Fruit fly (Drosophila melanogaster): ENCODE data around the gene cib.

The cib gene

dm6 chrX:4105830-4106233 lies at the start of gene cib (continued):
- no peak for TF ChIP-seq Doc2 (GFP tag; IDR thresholded peaks at IDR 0.05)
- TF ChIP-seq CG15514 (GFP tag; optimal IDR thresholded peaks at IDR 0.05), result peak; percentile 89
- peak; percentile 68 for TF ChIP-seq hkb (optimal IDR thresholded peaks at IDR 0.05)
- no peak; the same call in 1 of the 2 replicates for TF ChIP-seq hkb (GFP tag; IDR thresholded peaks at IDR 0.05)
- TF ChIP-seq br (optimal IDR thresholded peaks at IDR 0.05), result no peak
- TF ChIP-seq grn (GFP tag; optimal IDR thresholded peaks at IDR 0.05), result no peak
- no peak for TF ChIP-seq Hr78 (GFP tag; optimal IDR thresholded peaks at IDR 0.05)
- TF ChIP-seq pita (GFP tag; optimal IDR thresholded peaks at IDR 0.05), result peak; percentile 100
- TF ChIP-seq Atf3 (GFP tag; optimal IDR thresholded peaks at IDR 0.05), result no peak
- no peak for TF ChIP-seq nerfin-1 (tag; optimal IDR thresholded peaks at IDR 0.05)
- TF ChIP-seq Pdp1 (GFP tag; optimal IDR thresholded peaks at IDR 0.05), result peak; percentile 21 to 54
- peak; percentile 13 for TF ChIP-seq CG12155 (GFP tag; optimal IDR thresholded peaks at IDR 0.05)
- TF ChIP-seq Sry-δ (GFP tag; optimal IDR thresholded peaks at IDR 0.05), result peak; percentile 84
- peak; percentile 45 for TF ChIP-seq ATbp (GFP tag; optimal IDR thresholded peaks at IDR 0.05)
- peak; percentile 68 for TF ChIP-seq gsb-n (tag; optimal IDR thresholded peaks at IDR 0.05)
- no peak for TF ChIP-seq odd (GFP tag; optimal IDR thresholded peaks at IDR 0.05)
- TF ChIP-seq chinmo (GFP tag; IDR thresholded peaks at IDR 0.05; ENCODE audit: partially characterized antibody), result no peak; the same call in 2 of the 4 replicates
- peak; percentile 86 for TF ChIP-seq CG6791 (GFP tag; IDR thresholded peaks at IDR 0.05; ENCODE audit: partially characterized antibody)
- TF ChIP-seq CG3838 (GFP tag; optimal IDR thresholded peaks at IDR 0.05), result no peak
- TF ChIP-seq HHEX (GFP tag; optimal IDR thresholded peaks at IDR 0.05), result peak; percentile 30
- peak; percentile 9 for TF ChIP-seq CG18619 (GFP tag; optimal IDR thresholded peaks at IDR 0.05)
- peak; percentile 94 for TF ChIP-seq CG33213 (GFP tag; optimal IDR thresholded peaks at IDR 0.05)
- peak; percentile 81 for TF ChIP-seq CTCF (GFP tag; optimal IDR thresholded peaks at IDR 0.05)
- TF ChIP-seq CG4854 (GFP tag; optimal IDR thresholded peaks at IDR 0.05), result peak; percentile 14
- peak; percentile 50 for TF ChIP-seq Side (GFP tag; optimal IDR thresholded peaks at IDR 0.05)
- no peak for TF ChIP-seq Oli (tag; optimal IDR thresholded peaks at IDR 0.05)
- TF ChIP-seq CG15011 (GFP tag; optimal IDR thresholded peaks at IDR 0.05), result no peak
- TF ChIP-seq wdn (GFP tag; IDR thresholded peaks at IDR 0.05), result no peak
- no peak for TF ChIP-seq Optix (GFP tag; IDR thresholded peaks at IDR 0.05)
- TF ChIP-seq croc (GFP tag; conservative IDR thresholded peaks at IDR 0.05), result no peak
- TF ChIP-seq CG10274 (GFP tag; optimal IDR thresholded peaks at IDR 0.05), result no peak
- TF ChIP-seq Aef1 (GFP tag; IDR thresholded peaks at IDR 0.05), result no peak
- TF ChIP-seq CG6175 (GFP tag; IDR thresholded peaks at IDR 0.05), result no peak
- no peak for TF ChIP-seq CG7271 (tag; optimal IDR thresholded peaks at IDR 0.05)
- peak; percentile 75; the same call in 2 of the 3 replicates for TF ChIP-seq ci (GFP tag; IDR thresholded peaks at IDR 0.05)
- TF ChIP-seq HLH4C (GFP tag; IDR thresholded peaks at IDR 0.05; ENCODE audit: partially characterized antibody), result peak; percentile 68
- no peak for TF ChIP-seq Hand (GFP tag; optimal IDR thresholded peaks at IDR 0.05)
- TF ChIP-seq CG12104 (GFP tag; optimal IDR thresholded peaks at IDR 0.05), result no peak
- peak; percentile 21 for TF ChIP-seq CG6854 (GFP tag; optimal IDR thresholded peaks at IDR 0.05)
- no peak for TF ChIP-seq CG7372 (GFP tag; IDR thresholded peaks at IDR 0.05)
- TF ChIP-seq E2f1 (GFP tag; IDR thresholded peaks at IDR 0.05), result no peak
- TF ChIP-seq Dll (GFP tag; IDR thresholded peaks at IDR 0.05; ENCODE audit: partially characterized antibody), result peak; percentile 78
- no peak for TF ChIP-seq Neu2 (GFP tag; optimal IDR thresholded peaks at IDR 0.05; ENCODE audit: borderline replicate concordance)
- no peak for TF ChIP-seq CG10147 (GFP tag; optimal IDR thresholded peaks at IDR 0.05)
- no peak for TF ChIP-seq CG17612 (GFP tag; IDR thresholded peaks at IDR 0.05)
- no peak for TF ChIP-seq ind (GFP tag; optimal IDR thresholded peaks at IDR 0.05)
- no peak for TF ChIP-seq CG8359 (GFP tag; optimal IDR thresholded peaks at IDR 0.05; ENCODE audit: borderline replicate concordance)
- TF ChIP-seq CG11695 (GFP tag; IDR thresholded peaks at IDR 0.05), result no peak
- peak; percentile 29; the same call in 1 of the 3 replicates for TF ChIP-seq CG17361 (GFP tag; IDR thresholded peaks at IDR 0.05)
- peak; percentile 17 for TF ChIP-seq CG11696 (GFP tag; IDR thresholded peaks at IDR 0.05)
- TF ChIP-seq CG2712 (tag; optimal IDR thresholded peaks at IDR 0.05), result peak; percentile 97
- peak; percentile 22 for TF ChIP-seq maf-S (GFP tag; optimal IDR thresholded peaks at IDR 0.05)
